Worm (Caenorhabditis elegans) whole organism, young adult: ENCODE measurements around the gene F42F12.11.

ENCODE experiments used
- C06A6.2 ChIP-seq: fragments of 200-800 bp; sonication (Bioruptor generic); conservative IDR thresholded peaks from 2 replicates; pipeline ENCODE4 v1.3.6; 2022; ENCODE audit warnings: missing genetic modification characterization, missing compliant biosample characterization
- ama-1 ChIP-seq, 3 experiments: fragments of 150-350 bp in 1 of 3; sonication (generic microtip) in 2 of 3; optimal IDR thresholded peaks; 2 replicates each; lab custom pipeline; 2014 to 2018; ENCODE audit warnings: missing biosample characterization in 2 of 3, missing genetic modification characterization in 2 of 3, missing genetic modification reagents in 2 of 3
- ceh-58 ChIP-seq: fragments of 200-800 bp; sonication (Bioruptor generic); IDR thresholded peaks from 2 replicates; pipeline ENCODE4 v1.3.6; 2022; ENCODE audit warnings: missing genetic modification characterization, missing compliant biosample characterization
- egrh-3 ChIP-seq: fragments of 200-800 bp; sonication (Bioruptor generic); IDR thresholded peaks from 2 replicates; pipeline ENCODE4 v1.3.6; 2022; ENCODE audit warnings: missing genetic modification reagents, missing genetic modification characterization, missing compliant biosample characterization

- TF ChIP-seq egrh-3 (no peak), C06A6.2 (no peak), ceh-58 (no peak), ama-1 (optimal IDR thresholded peaks at IDR 0.05; lab: Kevin White, UChicago) (no peak), ama-1 (GFP tag; optimal IDR thresholded peaks at IDR 0.05; lab: Kevin White, UChicago) (no peak)
Observed at ce11 chrX:12321357-12321756, 25.5 kb upstream of the F42F12.11 start, which contains the start of gene F17A2.13.
